Worm (Caenorhabditis elegans) whole organism, mixed stage, embryonic: Measurements from ENCODE around the gene T01B7.9.

Experiments
- bed-3 ChIP-seq: fragments of 200-800 bp; sonication (Bioruptor generic); optimal IDR thresholded peaks from 3 replicates; lab custom pipeline; 2018; ENCODE audit warnings: mild to moderate bottlenecking, missing genetic modification characterization, moderate library complexity, missing compliant biosample characterization
- blmp-1 ChIP-seq: fragments of 150-350 bp; optimal IDR thresholded peaks from 2 replicates; lab custom pipeline; 2014; ENCODE audit warnings: missing biosample characterization, missing genetic modification characterization
- ceh-43 ChIP-seq: fragments of 200-800 bp; sonication (Bioruptor generic); optimal IDR thresholded peaks from 2 replicates; lab custom pipeline; 2018; ENCODE audit warnings: mild to moderate bottlenecking, missing genetic modification characterization, moderate library complexity, missing compliant biosample characterization
- ceh-83 ChIP-seq: fragments of 200-800 bp; sonication (Bioruptor generic); optimal IDR thresholded peaks from 2 replicates; lab custom pipeline; 2018; ENCODE audit warnings: mild to moderate bottlenecking, missing genetic modification characterization, missing compliant biosample characterization
- ces-1 ChIP-seq: fragments of 150-350 bp; optimal IDR thresholded peaks from 2 replicates; lab custom pipeline; 2014; ENCODE audit warnings: missing biosample characterization, missing genetic modification reagents, missing genetic modification characterization
- elt-1 ChIP-seq: sonication (generic microtip); optimal IDR thresholded peaks from 2 replicates; lab custom pipeline; 2017; ENCODE audit warnings: missing genetic modification characterization, mild to moderate bottlenecking, missing compliant biosample characterization, antibody characterized with exemption, moderate library complexity, borderline replicate concordance; ENCODE audit not compliant: insufficient read depth
- elt-3 ChIP-seq: fragments of 150-350 bp; optimal IDR thresholded peaks from 2 replicates; lab custom pipeline; 2014; ENCODE audit warnings: missing biosample characterization, missing genetic modification characterization
- flh-1 ChIP-seq: fragments of 200-800 bp; sonication (Bioruptor generic); optimal IDR thresholded peaks from 2 replicates; lab custom pipeline; 2018; ENCODE audit warnings: mild to moderate bottlenecking, missing genetic modification characterization, moderate library complexity, missing compliant biosample characterization
- hlh-1 ChIP-seq: fragments of 150-350 bp; optimal IDR thresholded peaks from 2 replicates; lab custom pipeline; 2014; ENCODE audit warnings: missing biosample characterization, missing genetic modification reagents, missing genetic modification characterization
- lin-32 ChIP-seq: fragments of 200-800 bp; sonication (Bioruptor generic); optimal IDR thresholded peaks from 2 replicates; lab custom pipeline; 2018; ENCODE audit warnings: mild to moderate bottlenecking, missing genetic modification characterization, missing compliant biosample characterization
- lsy-2 ChIP-seq: fragments of 150-350 bp; optimal IDR thresholded peaks from 2 replicates; lab custom pipeline; 2014; ENCODE audit warnings: missing biosample characterization, missing genetic modification characterization
- mab-5 ChIP-seq: fragments of 150-350 bp; optimal IDR thresholded peaks from 2 replicates; lab custom pipeline; 2014; ENCODE audit warnings: missing biosample characterization, missing genetic modification characterization
- mep-1 ChIP-seq: fragments of 150-350 bp; optimal IDR thresholded peaks from 2 replicates; lab custom pipeline; 2017; ENCODE audit warnings: missing biosample characterization, missing genetic modification reagents, missing genetic modification characterization, inconsistent platforms
- mls-2 ChIP-seq: sonication (generic microtip); optimal IDR thresholded peaks from 2 replicates; lab custom pipeline; 2016; ENCODE audit warnings: mild to moderate bottlenecking, missing genetic modification characterization, moderate library complexity, missing compliant biosample characterization
- nhr-2 ChIP-seq: fragments of 150-350 bp; optimal IDR thresholded peaks from 2 replicates; lab custom pipeline; 2014; ENCODE audit warnings: missing biosample characterization, missing genetic modification characterization
- nhr-76 ChIP-seq: sonication (generic microtip); optimal IDR thresholded peaks from 2 replicates; lab custom pipeline; 2017; ENCODE audit warnings: missing biosample characterization, missing genetic modification characterization
- pha-4 ChIP-seq: fragments of 150-350 bp; optimal IDR thresholded peaks from 2 replicates; lab custom pipeline; 2018; ENCODE audit warnings: missing biosample characterization, missing genetic modification reagents, missing genetic modification characterization
- sem-2 ChIP-seq: fragments of 200-800 bp; sonication (Bioruptor generic); optimal IDR thresholded peaks from 2 replicates; lab custom pipeline; 2018; ENCODE audit warnings: mild to moderate bottlenecking, missing genetic modification characterization, missing compliant biosample characterization
- sptf-1 ChIP-seq: sonication (generic microtip); optimal IDR thresholded peaks from 2 replicates; lab custom pipeline; 2017; ENCODE audit warnings: mild to moderate bottlenecking, missing genetic modification characterization, moderate library complexity, missing compliant biosample characterization
- tbx-8 ChIP-seq: fragments of 200-800 bp; sonication (Bioruptor generic); optimal IDR thresholded peaks from 2 replicates; lab custom pipeline; 2018; ENCODE audit warnings: mild to moderate bottlenecking, missing genetic modification characterization, moderate library complexity, missing compliant biosample characterization
- unc-120 ChIP-seq: sonication (generic microtip); optimal IDR thresholded peaks from 2 replicates; lab custom pipeline; 2017; ENCODE audit warnings: missing genetic modification characterization, missing compliant biosample characterization; ENCODE audit not compliant: poor library complexity, severe bottlenecking
- unc-39 ChIP-seq: fragments of 150-350 bp; optimal IDR thresholded peaks from 2 replicates; lab custom pipeline; 2014; ENCODE audit warnings: missing biosample characterization, missing genetic modification characterization
- unc-62 ChIP-seq: fragments of 150-350 bp; optimal IDR thresholded peaks from 2 replicates; lab custom pipeline; 2014; ENCODE audit warnings: missing biosample characterization, missing genetic modification reagents, missing genetic modification characterization
- ztf-11 ChIP-seq: fragments of 150-350 bp; optimal IDR thresholded peaks from 2 replicates; lab custom pipeline; 2014; ENCODE audit warnings: missing biosample characterization, missing genetic modification characterization

T01B7.9 gene

ce11 chrII:8684824-8685223 lies 41.8 kb downstream of the T01B7.9 start, which contains the start of gene hgap-2:
Gene hgap-2, minus strand, starts transcription at chrII:8684924.
- TF ChIP-seq nhr-2 (no peak), ceh-43 (GFP tag; lab: Kevin White, UChicago) (no peak), unc-39 (tag; lab: Kevin White, UChicago) (no peak), elt-1 (tag; lab: Kevin White, UChicago) (no peak), mab-5 (tag; lab: Kevin White, UChicago) (no peak), nhr-76 (tag; lab: Kevin White, UChicago) (no peak), blmp-1 (tag; lab: Kevin White, UChicago) (no peak), flh-1 (GFP tag; lab: Kevin White, UChicago) (no peak), pha-4 (tag; lab: Kevin White, UChicago) (no peak), unc-62 (GFP tag; lab: Kevin White, UChicago) (no peak), hlh-1 (tag; lab: Kevin White, UChicago) (no peak), ztf-11 (tag; lab: Kevin White, UChicago) (no peak)

DNA sequence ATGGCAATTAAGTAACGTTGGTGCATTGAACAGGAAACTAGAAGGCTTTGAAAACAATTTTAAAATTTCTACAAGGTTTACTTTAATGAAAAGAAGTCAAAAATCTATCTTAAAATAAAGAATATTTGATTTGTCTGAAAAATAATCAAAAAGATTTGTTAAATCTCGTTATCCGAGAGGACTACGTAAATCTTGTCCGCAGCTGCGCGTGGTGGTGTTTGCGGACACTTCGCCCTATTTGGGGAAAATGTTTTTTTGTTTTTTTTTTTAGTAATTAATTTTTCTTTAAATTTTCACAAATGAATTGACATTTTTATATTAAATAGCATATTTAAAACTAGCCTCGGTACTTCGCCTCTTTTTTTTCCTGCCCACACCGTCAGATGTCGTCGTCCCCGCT lies 42.7 kb downstream of the T01B7.9 start:
- TF ChIP-seq mep-1 (tag; lab: Kevin White, UChicago) (peak; percentile 21), ces-1 (GFP tag; lab: Kevin White, UChicago) (peak; percentile 55), pha-4 (tag; lab: Kevin White, UChicago) (no peak), unc-120 (tag; lab: Kevin White, UChicago) (peak; percentile 93), ceh-83 (no peak)

ce11 chrII:8679799-8680198 lies 46.8 kb downstream of the T01B7.9 start:
- TF ChIP-seq pha-4 (tag; lab: Kevin White, UChicago) = no peak
- no peak for TF ChIP-seq mls-2 (tag; lab: Kevin White, UChicago)
- TF ChIP-seq tbx-8 (GFP tag; lab: Kevin White, UChicago) = no peak
- TF ChIP-seq bed-3 (GFP tag; lab: Kevin White, UChicago) = no peak
- TF ChIP-seq elt-1 (tag; lab: Kevin White, UChicago) = no peak
- TF ChIP-seq blmp-1 (tag; lab: Kevin White, UChicago) = no peak
- TF ChIP-seq unc-120 (tag; lab: Kevin White, UChicago) = no peak
- TF ChIP-seq elt-3 (tag; lab: Kevin White, UChicago) = no peak
- TF ChIP-seq sem-2 (GFP tag; lab: Kevin White, UChicago) = no peak
- TF ChIP-seq nhr-2 = no peak
- no peak for TF ChIP-seq mab-5 (tag; lab: Kevin White, UChicago)
- TF ChIP-seq lin-32 = no peak
- TF ChIP-seq ceh-43 (GFP tag; lab: Kevin White, UChicago) = no peak
- no peak for TF ChIP-seq ztf-11 (tag; lab: Kevin White, UChicago)
- no peak for TF ChIP-seq hlh-1 (tag; lab: Kevin White, UChicago)
- TF ChIP-seq lsy-2 (tag; lab: Kevin White, UChicago) = no peak
- no peak for TF ChIP-seq sptf-1 (tag; lab: Kevin White, UChicago)
- TF ChIP-seq mep-1 (tag; lab: Kevin White, UChicago) = no peak
- TF ChIP-seq flh-1 (GFP tag; lab: Kevin White, UChicago) = no peak
- TF ChIP-seq, all 35 proteins: peak for 0
